Worm (Caenorhabditis elegans): ENCODE measurements around the gene tag-77.

tag-77 gene

ce11 chrIV:8476880-8477279, 33.5 kb downstream of the tag-77 start, which contains the start of gene spp-10:
Gene spp-10 (plus strand): TSS chrIV:8477180.
- TF ChIP-seq ceh-48 (tag; optimal IDR thresholded peaks at IDR 0.05): no peak
- no peak for TF ChIP-seq ttx-3 (tag; optimal IDR thresholded peaks at IDR 0.05)
- TF ChIP-seq unc-55 (GFP tag; optimal IDR thresholded peaks at IDR 0.05): no peak
- no peak for TF ChIP-seq C38D4.7 (GFP tag; optimal IDR thresholded peaks at IDR 0.05)
- no peak for TF ChIP-seq che-1 (tag; optimal IDR thresholded peaks at IDR 0.05)
- TF ChIP-seq hlh-15 (tag; optimal IDR thresholded peaks at IDR 0.05): no peak
- TF ChIP-seq pha-2 (tag; optimal IDR thresholded peaks at IDR 0.05): no peak
- TF ChIP-seq ceh-22 (tag; optimal IDR thresholded peaks at IDR 0.05): no peak
- no peak for TF ChIP-seq syd-9 (tag; optimal IDR thresholded peaks at IDR 0.05)
- no peak for TF ChIP-seq T23F11.4 (GFP tag; optimal IDR thresholded peaks at IDR 0.05)
- TF ChIP-seq odd-2 (tag; optimal IDR thresholded peaks at IDR 0.05): no peak
- no peak for TF ChIP-seq dve-1 (tag; optimal IDR thresholded peaks at IDR 0.05)
- no peak for TF ChIP-seq ceh-14 (tag; optimal IDR thresholded peaks at IDR 0.05)

DNA sequence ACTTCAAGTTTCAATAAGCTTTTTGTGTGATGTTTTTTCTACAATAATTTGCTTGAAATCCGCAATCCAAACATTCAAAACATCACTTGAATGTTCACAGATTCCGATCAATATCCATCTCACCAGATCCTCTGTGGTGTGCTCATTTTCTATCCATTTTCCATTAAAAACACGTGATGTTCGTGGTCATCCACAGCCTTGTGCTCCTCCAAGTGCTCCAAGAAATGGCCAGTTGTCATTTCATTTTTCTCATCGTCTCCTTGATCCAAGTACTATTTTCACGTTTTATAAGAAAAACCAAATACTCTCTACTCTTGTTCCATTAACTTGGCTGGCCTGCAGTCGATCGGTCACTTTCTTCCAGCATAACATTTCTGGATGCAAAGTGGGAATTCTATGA, 34.2 kb downstream of the tag-77 start:
- no peak for TF ChIP-seq ceh-48 (tag; optimal IDR thresholded peaks at IDR 0.05)
- no peak for TF ChIP-seq unc-42 (tag; optimal IDR thresholded peaks at IDR 0.05)
- TF ChIP-seq ceh-22 (tag; optimal IDR thresholded peaks at IDR 0.05): no peak
- no peak for TF ChIP-seq Y22D7AL.16 (tag; optimal IDR thresholded peaks at IDR 0.05)
- TF ChIP-seq madf-2 (tag; optimal IDR thresholded peaks at IDR 0.05): no peak
- no peak for TF ChIP-seq ets-4 (tag; optimal IDR thresholded peaks at IDR 0.05)
- no peak for TF ChIP-seq F13H6.1 (tag; optimal IDR thresholded peaks at IDR 0.05)
- no peak for TF ChIP-seq ztf-16 (tag; optimal IDR thresholded peaks at IDR 0.05)
- no peak for TF ChIP-seq eyg-1 (tag; optimal IDR thresholded peaks at IDR 0.05)
- TF ChIP-seq dmd-4 (tag; optimal IDR thresholded peaks at IDR 0.05; ENCODE audit: borderline replicate concordance): no peak
- TF ChIP-seq ceh-31 (tag; optimal IDR thresholded peaks at IDR 0.05): no peak
- no peak for TF ChIP-seq ceh-34 (tag; optimal IDR thresholded peaks at IDR 0.05)
- no peak for TF ChIP-seq ceh-45 (GFP tag; IDR thresholded peaks at IDR 0.05)
- TF ChIP-seq sox-2 (GFP tag; IDR thresholded peaks at IDR 0.05): no peak
- TF ChIP-seq pag-3 (tag; optimal IDR thresholded peaks at IDR 0.05; ENCODE audit: borderline replicate concordance): no peak
- TF ChIP-seq syd-9 (tag; optimal IDR thresholded peaks at IDR 0.05): no peak
- TF ChIP-seq ceh-30 (tag; optimal IDR thresholded peaks at IDR 0.05): no peak
- no peak for TF ChIP-seq ceh-2 (tag; optimal IDR thresholded peaks at IDR 0.05)

- TF ChIP-seq pag-3 (tag; optimal IDR thresholded peaks at IDR 0.05; ENCODE audit: borderline replicate concordance) (no peak), gmeb-2 (tag; optimal IDR thresholded peaks at IDR 0.05) (no peak), ceh-18 (tag; optimal IDR thresholded peaks at IDR 0.05) (no peak), T23F11.4 (GFP tag; optimal IDR thresholded peaks at IDR 0.05) (no peak), fkh-6 (tag; optimal IDR thresholded peaks at IDR 0.05) (no peak), unc-42 (tag; optimal IDR thresholded peaks at IDR 0.05) (no peak), che-1 (tag; optimal IDR thresholded peaks at IDR 0.05) (no peak)
These were observed 35.2 kb downstream of the tag-77 start for ce11 chrIV:8475030-8475679.

- no peak for TF ChIP-seq odd-2 (tag; optimal IDR thresholded peaks at IDR 0.05)
- no peak for TF ChIP-seq che-1 (tag; optimal IDR thresholded peaks at IDR 0.05)
- TF ChIP-seq sdc-2 (tag; optimal IDR thresholded peaks at IDR 0.05): no peak
- no peak for TF ChIP-seq pat-9 (tag; optimal IDR thresholded peaks at IDR 0.05)
- no peak for TF ChIP-seq ceh-18 (tag; optimal IDR thresholded peaks at IDR 0.05)
- no peak for TF ChIP-seq mec-3 (tag; optimal IDR thresholded peaks at IDR 0.05; ENCODE audit: borderline replicate concordance)
- no peak for TF ChIP-seq syd-9 (tag; optimal IDR thresholded peaks at IDR 0.05)
- no peak for TF ChIP-seq rnt-1 (tag; optimal IDR thresholded peaks at IDR 0.05)
- TF ChIP-seq hlh-8 (tag; optimal IDR thresholded peaks at IDR 0.05): no peak
- no peak for TF ChIP-seq gmeb-2 (tag; optimal IDR thresholded peaks at IDR 0.05)
- no peak for TF ChIP-seq sox-2 (GFP tag; IDR thresholded peaks at IDR 0.05)
- TF ChIP-seq unc-3 (GFP tag; conservative IDR thresholded peaks at IDR 0.05): no peak
- no peak for TF ChIP-seq unc-3 (tag; optimal IDR thresholded peaks at IDR 0.05)
- no peak for TF ChIP-seq pax-1 (tag; optimal IDR thresholded peaks at IDR 0.05)
- no peak for TF ChIP-seq fkh-10 (GFP tag; optimal IDR thresholded peaks at IDR 0.05)
- TF ChIP-seq nhr-11 (tag; optimal IDR thresholded peaks at IDR 0.05): no peak
- TF ChIP-seq C38D4.7 (GFP tag; optimal IDR thresholded peaks at IDR 0.05): no peak
- TF ChIP-seq sox-4 (tag; optimal IDR thresholded peaks at IDR 0.05): no peak
These were observed 36.6 kb downstream of the tag-77 start, which contains the start of gene C28C12.11 for ce11 chrIV:8473756-8474155. Gene C28C12.11 (plus strand): TSS chrIV:8474056.

All from whole organism, late embryonic.